Worm (Caenorhabditis elegans) whole organism, L3 larva: Measurements from ENCODE around the gene crn-3.

ENCODE experiments used
- R02D3.7 ChIP-seq: fragments of 150-350 bp; optimal IDR thresholded peaks from 2 replicates; lab custom pipeline; 2014; ENCODE audit warnings: missing biosample characterization, missing genetic modification characterization
- ZK546.5 ChIP-seq: sonication (generic microtip); optimal IDR thresholded peaks from 2 replicates; lab custom pipeline; 2017; ENCODE audit warnings: missing biosample characterization, missing genetic modification characterization
- aly-2 ChIP-seq: fragments of 150-350 bp; optimal IDR thresholded peaks from 2 replicates; lab custom pipeline; 2014; ENCODE audit warnings: missing biosample characterization, missing genetic modification characterization
- ama-1 ChIP-seq: fragments of 150-350 bp; optimal IDR thresholded peaks from 2 replicates; lab custom pipeline; 2018
- ceh-16 ChIP-seq: sonication (generic microtip); optimal IDR thresholded peaks from 2 replicates; lab custom pipeline; 2017; ENCODE audit warnings: missing biosample characterization, missing genetic modification characterization
- ceh-28 ChIP-seq: fragments of 150-350 bp; optimal IDR thresholded peaks from 2 replicates; lab custom pipeline; 2014; ENCODE audit warnings: missing biosample characterization, missing genetic modification reagents, missing genetic modification characterization
- ceh-82 ChIP-seq: fragments of 150-350 bp; optimal IDR thresholded peaks from 2 replicates; lab custom pipeline; 2014; ENCODE audit warnings: missing biosample characterization, missing genetic modification characterization
- ceh-9 ChIP-seq: sonication (generic microtip); optimal IDR thresholded peaks from 2 replicates; lab custom pipeline; 2018; ENCODE audit warnings: missing biosample characterization, missing genetic modification characterization
- daf-12 ChIP-seq: fragments of 150-350 bp; optimal IDR thresholded peaks from 2 replicates; lab custom pipeline; 2014; ENCODE audit warnings: missing biosample characterization, missing genetic modification reagents, missing genetic modification characterization
- egl-27 ChIP-seq: sonication (generic microtip); optimal IDR thresholded peaks from 4 replicates; lab custom pipeline; 2017; ENCODE audit warnings: missing biosample characterization, missing genetic modification reagents, missing genetic modification characterization
- elt-1 ChIP-seq: fragments of 150-350 bp; optimal IDR thresholded peaks from 2 replicates; lab custom pipeline; 2014; ENCODE audit warnings: missing biosample characterization, missing genetic modification characterization
- elt-2 ChIP-seq: sonication (generic microtip); optimal IDR thresholded peaks from 2 replicates; lab custom pipeline; 2016; ENCODE audit warnings: missing genetic modification reagents, mild to moderate bottlenecking, missing genetic modification characterization, missing compliant biosample characterization
- elt-3 ChIP-seq, 3 experiments: fragments of 150-350 bp in 1 of 3; sonication (generic microtip) in 2 of 3; optimal IDR thresholded peaks; 2 replicates in 2 of 3; 4 replicates in 1 of 3; lab custom pipeline; 2014 to 2017; ENCODE audit warnings: missing biosample characterization in 3 of 3, missing genetic modification characterization in 3 of 3
- fkh-10 ChIP-seq: sonication (generic microtip); optimal IDR thresholded peaks from 2 replicates; lab custom pipeline; 2017; ENCODE audit warnings: missing biosample characterization, missing genetic modification reagents, missing genetic modification characterization
- fkh-2 ChIP-seq: fragments of 150-350 bp; optimal IDR thresholded peaks from 2 replicates; lab custom pipeline; 2014; ENCODE audit warnings: missing biosample characterization, missing genetic modification reagents, missing genetic modification characterization
- fos-1 ChIP-seq: fragments of 150-350 bp; optimal IDR thresholded peaks from 2 replicates; lab custom pipeline; 2014; ENCODE audit warnings: missing biosample characterization, missing genetic modification characterization
- hmg-11 ChIP-seq: sonication (generic microtip); optimal IDR thresholded peaks from 2 replicates; lab custom pipeline; 2016; ENCODE audit warnings: missing genetic modification characterization, missing compliant biosample characterization
- jun-1 ChIP-seq: fragments of 150-350 bp; optimal IDR thresholded peaks from 2 replicates; lab custom pipeline; 2014; ENCODE audit warnings: missing biosample characterization, missing genetic modification reagents, missing genetic modification characterization
- lin-15B ChIP-seq: fragments of 150-350 bp; optimal IDR thresholded peaks from 2 replicates; lab custom pipeline; 2014; ENCODE audit warnings: missing biosample characterization, missing genetic modification characterization
- lin-39 ChIP-seq: fragments of 150-350 bp; optimal IDR thresholded peaks from 2 replicates; lab custom pipeline; 2018; ENCODE audit warnings: missing biosample characterization, missing genetic modification reagents, missing genetic modification characterization
- mdl-1 ChIP-seq: fragments of 150-350 bp; optimal IDR thresholded peaks from 2 replicates; lab custom pipeline; 2014; ENCODE audit warnings: missing biosample characterization, missing genetic modification characterization
- mml-1 ChIP-seq: fragments of 150-350 bp; sonication (generic microtip); optimal IDR thresholded peaks from 3 replicates; lab custom pipeline; 2014; ENCODE audit warnings: missing biosample characterization, missing genetic modification characterization
- nfya-1 ChIP-seq: sonication (generic microtip); optimal IDR thresholded peaks from 2 replicates; lab custom pipeline; 2017; ENCODE audit warnings: missing genetic modification characterization, mild to moderate bottlenecking, missing compliant biosample characterization, antibody characterized with exemption, moderate library complexity; ENCODE audit not compliant: insufficient read depth
- nhr-11 ChIP-seq: fragments of 150-350 bp; optimal IDR thresholded peaks from 2 replicates; lab custom pipeline; 2014; ENCODE audit warnings: missing biosample characterization, missing genetic modification characterization
- nhr-12 ChIP-seq: fragments of 150-350 bp; optimal IDR thresholded peaks from 2 replicates; lab custom pipeline; 2014; ENCODE audit warnings: missing biosample characterization, missing genetic modification characterization
- nhr-23 ChIP-seq: fragments of 150-350 bp; optimal IDR thresholded peaks from 2 replicates; lab custom pipeline; 2014; ENCODE audit warnings: missing biosample characterization, missing genetic modification reagents, missing genetic modification characterization
- nhr-25 ChIP-seq: sonication (generic microtip); optimal IDR thresholded peaks from 2 replicates; lab custom pipeline; 2017; ENCODE audit warnings: missing biosample characterization, missing genetic modification characterization
- nhr-43 ChIP-seq: sonication (generic microtip); optimal IDR thresholded peaks from 2 replicates; lab custom pipeline; 2016; ENCODE audit warnings: mild to moderate bottlenecking, missing genetic modification characterization, missing compliant biosample characterization; ENCODE audit not compliant: poor library complexity, severe bottlenecking
- nhr-67 ChIP-seq: fragments of 150-350 bp; optimal IDR thresholded peaks from 2 replicates; lab custom pipeline; 2014; ENCODE audit warnings: missing biosample characterization, missing genetic modification characterization
- nhr-76 ChIP-seq: fragments of 150-350 bp; sonication (generic microtip); optimal IDR thresholded peaks from 5 replicates; lab custom pipeline; 2014; ENCODE audit warnings: missing biosample characterization, missing genetic modification characterization
- nhr-77 ChIP-seq: fragments of 150-350 bp; optimal IDR thresholded peaks from 2 replicates; lab custom pipeline; 2014; ENCODE audit warnings: missing biosample characterization, missing genetic modification characterization
- pha-4 ChIP-seq: fragments of 150-350 bp; optimal IDR thresholded peaks from 2 replicates; lab custom pipeline; 2014; ENCODE audit warnings: missing biosample characterization, missing genetic modification reagents, missing genetic modification characterization
- pqm-1 ChIP-seq: fragments of 150-350 bp; optimal IDR thresholded peaks from 2 replicates; lab custom pipeline; 2017; ENCODE audit warnings: missing biosample characterization, missing genetic modification characterization, inconsistent platforms
- sea-2 ChIP-seq: fragments of 150-350 bp; sonication (generic microtip); optimal IDR thresholded peaks from 4 replicates; lab custom pipeline; 2014; ENCODE audit warnings: missing biosample characterization, missing genetic modification reagents, missing genetic modification characterization
- skn-1 ChIP-seq: fragments of 150-350 bp; optimal IDR thresholded peaks from 2 replicates; lab custom pipeline; 2014; ENCODE audit warnings: missing biosample characterization, missing genetic modification characterization
- snpc-4 ChIP-seq: fragments of 150-350 bp; optimal IDR thresholded peaks from 2 replicates; lab custom pipeline; 2014; ENCODE audit warnings: missing biosample characterization, missing genetic modification characterization
- tbx-2 ChIP-seq: sonication (generic microtip); optimal IDR thresholded peaks from 2 replicates; lab custom pipeline; 2016; ENCODE audit warnings: mild to moderate bottlenecking, missing genetic modification characterization, missing compliant biosample characterization
- unc-39 ChIP-seq: sonication (generic microtip); optimal IDR thresholded peaks from 4 replicates; lab custom pipeline; 2017; ENCODE audit warnings: missing biosample characterization, missing genetic modification characterization
- unc-62 ChIP-seq: fragments of 150-350 bp; sonication (generic microtip); optimal IDR thresholded peaks from 4 replicates; lab custom pipeline; 2014; ENCODE audit warnings: missing biosample characterization, missing genetic modification reagents, missing genetic modification characterization
- zag-1 ChIP-seq: fragments of 150-350 bp; optimal IDR thresholded peaks from 2 replicates; lab custom pipeline; 2014; ENCODE audit warnings: missing biosample characterization, missing genetic modification characterization
- ztf-11 ChIP-seq: fragments of 150-350 bp; optimal IDR thresholded peaks from 2 replicates; lab custom pipeline; 2014; ENCODE audit warnings: missing biosample characterization, missing genetic modification characterization
- ztf-4 ChIP-seq: fragments of 150-350 bp; optimal IDR thresholded peaks from 2 replicates; lab custom pipeline; 2014; ENCODE audit warnings: missing biosample characterization, missing genetic modification characterization

crn-3 gene

ce11 chrII:10547311-10547710 is 40.5 kb upstream of the crn-3 start:
- TF ChIP-seq pha-4 (tag; lab: Kevin White, UChicago), result no peak
- TF ChIP-seq nhr-25 (tag; lab: Kevin White, UChicago), result peak; percentile 4
- TF ChIP-seq nfya-1 (tag; lab: Kevin White, UChicago), result no peak
- TF ChIP-seq lin-39, result peak; percentile 3
- TF ChIP-seq ceh-82 (tag; lab: Kevin White, UChicago), result no peak

ce11 chrII:10547803-10548693 is 39.8 kb upstream of the crn-3 start:
- no peak for TF ChIP-seq mdl-1 (tag; lab: Kevin White, UChicago)
- TF ChIP-seq lin-15B (tag; lab: Kevin White, UChicago), result no peak
- no peak for TF ChIP-seq elt-1 (tag; lab: Kevin White, UChicago)
- no peak for TF ChIP-seq nhr-43 (tag; lab: Kevin White, UChicago)
- no peak for TF ChIP-seq unc-62 (GFP tag; lab: Kevin White, UChicago)
- TF ChIP-seq sea-2 (GFP tag; lab: Kevin White, UChicago), result no peak
- no peak for TF ChIP-seq ZK546.5 (tag; lab: Kevin White, UChicago)
- TF ChIP-seq mml-1, result no peak
- TF ChIP-seq pqm-1 (tag; lab: Kevin White, UChicago), result peak; percentile 51
- no peak for TF ChIP-seq unc-39 (tag; lab: Kevin White, UChicago)
- TF ChIP-seq daf-12 (tag; lab: Kevin White, UChicago), result no peak
- TF ChIP-seq jun-1, result peak; percentile 61
- no peak for TF ChIP-seq nhr-76 (tag; lab: Kevin White, UChicago)
- TF ChIP-seq fkh-10 (GFP tag; lab: Kevin White, UChicago), result no peak
- peak; percentile 31 for TF ChIP-seq nhr-25 (tag; lab: Kevin White, UChicago)
- no peak for TF ChIP-seq fkh-2 (tag; lab: Kevin White, UChicago)
- no peak for TF ChIP-seq lin-39
- no peak for TF ChIP-seq snpc-4 (tag; lab: Kevin White, UChicago)
- no peak for TF ChIP-seq ceh-16 (tag; lab: Kevin White, UChicago)
- TF ChIP-seq ztf-4 (tag; lab: Kevin White, UChicago), result no peak
- TF ChIP-seq fos-1, result no peak
- TF ChIP-seq zag-1 (tag; lab: Kevin White, UChicago), result no peak
- no peak for TF ChIP-seq tbx-2
- no peak for TF ChIP-seq egl-27 (tag; lab: Kevin White, UChicago)
- no peak for TF ChIP-seq nhr-67 (tag; lab: Kevin White, UChicago)
- TF ChIP-seq nhr-11, result no peak
- TF ChIP-seq nfya-1 (tag; lab: Kevin White, UChicago), result peak; percentile 53
- no peak for TF ChIP-seq ceh-28 (tag; lab: Kevin White, UChicago)
- no peak for TF ChIP-seq aly-2 (tag; lab: Kevin White, UChicago)
- TF ChIP-seq nhr-77, result no peak
- peak; percentile 85 for TF ChIP-seq ama-1
- TF ChIP-seq pha-4 (tag; lab: Kevin White, UChicago), result no peak
- TF ChIP-seq elt-2 (tag; lab: Kevin White, UChicago), result peak; percentile 25

ce11 chrII:10548778-10549671 is 38.8 kb upstream of the crn-3 start:
- TF ChIP-seq tbx-2 (peak; percentile 37), aly-2 (tag; lab: Kevin White, UChicago) (no peak), nhr-25 (tag; lab: Kevin White, UChicago) (peak; percentile 84), ceh-16 (tag; lab: Kevin White, UChicago) (no peak), mdl-1 (tag; lab: Kevin White, UChicago) (peak; percentile 89), nhr-77 (no peak), daf-12 (tag; lab: Kevin White, UChicago) (no peak), elt-2 (tag; lab: Kevin White, UChicago) (peak; percentile 62), pqm-1 (tag; lab: Kevin White, UChicago) (peak; percentile 63), ztf-11 (no peak), R02D3.7 (tag; lab: Kevin White, UChicago) (peak; percentile 62), nhr-23 (tag; lab: Kevin White, UChicago) (peak; percentile 78), elt-1 (tag; lab: Kevin White, UChicago) (peak; percentile 32), snpc-4 (tag; lab: Kevin White, UChicago) (peak; percentile 74), hmg-11 (peak; percentile 78), zag-1 (tag; lab: Kevin White, UChicago) (no peak), fkh-2 (tag; lab: Kevin White, UChicago) (no peak), ceh-9 (tag; lab: Kevin White, UChicago) (no peak), nhr-12 (tag; lab: Kevin White, UChicago) (no peak), elt-3 (tag; optimal IDR thresholded peaks at IDR 0.05; lab: Kevin White, UChicago) (no peak), lin-15B (tag; lab: Kevin White, UChicago) (peak; percentile 63), ztf-4 (tag; lab: Kevin White, UChicago) (no peak), fkh-10 (GFP tag; lab: Kevin White, UChicago) (peak; percentile 93), ama-1 (peak; percentile 99), ceh-82 (tag; lab: Kevin White, UChicago) (no peak), skn-1 (tag; lab: Kevin White, UChicago) (peak; percentile 46), nhr-11 (peak; percentile 84), ceh-28 (tag; lab: Kevin White, UChicago) (peak; percentile 68), nhr-76 (tag; lab: Kevin White, UChicago) (no peak), unc-39 (tag; lab: Kevin White, UChicago) (no peak), fos-1 (peak; percentile 48), ZK546.5 (tag; lab: Kevin White, UChicago) (no peak)
